Worm (Caenorhabditis elegans): ENCODE results near the gene flr-4.

- TF ChIP-seq ets-7 (tag; optimal IDR thresholded peaks at IDR 0.05) (no peak), tbx-37 (GFP tag; conservative IDR thresholded peaks at IDR 0.05) (no peak), flt-1 (GFP tag; IDR thresholded peaks at IDR 0.05) (no peak), ama-1 (optimal IDR thresholded peaks at IDR 0.05) (no peak), B0310.2 (tag; optimal IDR thresholded peaks at IDR 0.05) (no peak), tra-4 (tag; optimal IDR thresholded peaks at IDR 0.05) (no peak)
Observed at ce11 chrX:15094973-15095372, 5.8 kb downstream of the flr-4 start, which contains the start of gene F09B12.7.
